Fruit fly (Drosophila melanogaster) whole organism, embryonic: Measurements from ENCODE around the gene Ak3.

Experiments used
- CG11085 ChIP-seq: fragments of 200-800 bp; sonication (Bioruptor generic); IDR thresholded peaks from 2 replicates; pipeline ENCODE4 v1.3.6; 2022; ENCODE audit warnings: missing biosample characterization, missing genetic modification characterization
- CG14014 ChIP-seq: fragments of 200-800 bp; sonication (Bioruptor generic); IDR thresholded peaks from 2 replicates; pipeline ENCODE4 v1.3.6; 2022; ENCODE audit warnings: missing biosample characterization, missing genetic modification characterization
- CG1647 ChIP-seq: fragments of 200-800 bp; sonication (Bioruptor generic); optimal IDR thresholded peaks from 3 replicates; lab custom pipeline; 2016; ENCODE audit warnings: missing biosample characterization, missing genetic modification characterization
- Dll ChIP-seq: fragments of 200-800 bp; sonication (Bioruptor generic); IDR thresholded peaks from 4 replicates; pipeline ENCODE4 v1.3.6; 2022; ENCODE audit warnings: missing biosample characterization, missing genetic modification characterization; ENCODE audit not compliant: partially characterized antibody
- HHEX ChIP-seq: fragments of 200-800 bp; sonication (Bioruptor generic); optimal IDR thresholded peaks from 3 replicates; lab custom pipeline; 2017; ENCODE audit warnings: missing biosample characterization, mild to moderate bottlenecking, missing genetic modification characterization, missing genetic modification reagents
- HLH54F ChIP-seq: fragments of 200-800 bp; sonication (Bioruptor generic); optimal IDR thresholded peaks from 3 replicates; lab custom pipeline; 2016; ENCODE audit warnings: missing biosample characterization, missing genetic modification characterization
- Hmr ChIP-seq: fragments of 200-800 bp; sonication (Bioruptor generic); optimal IDR thresholded peaks from 3 replicates; lab custom pipeline; 2017; ENCODE audit warnings: mild to moderate bottlenecking, missing biosample characterization, missing genetic modification reagents, missing genetic modification characterization
- Scr ChIP-seq: fragments of 200-800 bp; sonication (Bioruptor generic); IDR thresholded peaks from 2 replicates; pipeline ENCODE4 v1.3.6; 2022; ENCODE audit warnings: missing biosample characterization, missing genetic modification characterization; ENCODE audit not compliant: partially characterized antibody
- TFAM ChIP-seq: fragments of 200-800 bp; sonication (Bioruptor generic); optimal IDR thresholded peaks from 2 replicates; lab custom pipeline; 2017; ENCODE audit warnings: missing biosample characterization, missing genetic modification characterization, inconsistent platforms
- ac ChIP-seq: fragments of 200-800 bp; sonication (Bioruptor generic); optimal IDR thresholded peaks from 3 replicates; lab custom pipeline; 2017; ENCODE audit warnings: missing biosample characterization, mild to moderate bottlenecking, missing genetic modification characterization
- insv ChIP-seq, 2 experiments: fragments of 200-800 bp; sonication (Bioruptor generic); optimal IDR thresholded peaks; 3 replicates each; lab custom pipeline; 2016 to 2018; ENCODE audit warnings: missing biosample characterization in 2 of 2, missing genetic modification characterization in 2 of 2
- klu ChIP-seq: fragments of 200-800 bp; sonication (Bioruptor generic); IDR thresholded peaks from 2 replicates; pipeline ENCODE4 v1.3.6; 2022; ENCODE audit warnings: missing biosample characterization, missing genetic modification characterization
- mld ChIP-seq: fragments of 200-800 bp; sonication (Bioruptor generic); IDR thresholded peaks from 3 replicates; pipeline ENCODE4 v1.3.6; 2022; ENCODE audit warnings: missing biosample characterization, missing genetic modification characterization; ENCODE audit not compliant: partially characterized antibody
- sug ChIP-seq: fragments of 200-800 bp; optimal IDR thresholded peaks from 2 replicates; lab custom pipeline; 2019; ENCODE audit warnings: missing biosample characterization, mild to moderate bottlenecking, missing genetic modification characterization, moderate library complexity

DNA sequence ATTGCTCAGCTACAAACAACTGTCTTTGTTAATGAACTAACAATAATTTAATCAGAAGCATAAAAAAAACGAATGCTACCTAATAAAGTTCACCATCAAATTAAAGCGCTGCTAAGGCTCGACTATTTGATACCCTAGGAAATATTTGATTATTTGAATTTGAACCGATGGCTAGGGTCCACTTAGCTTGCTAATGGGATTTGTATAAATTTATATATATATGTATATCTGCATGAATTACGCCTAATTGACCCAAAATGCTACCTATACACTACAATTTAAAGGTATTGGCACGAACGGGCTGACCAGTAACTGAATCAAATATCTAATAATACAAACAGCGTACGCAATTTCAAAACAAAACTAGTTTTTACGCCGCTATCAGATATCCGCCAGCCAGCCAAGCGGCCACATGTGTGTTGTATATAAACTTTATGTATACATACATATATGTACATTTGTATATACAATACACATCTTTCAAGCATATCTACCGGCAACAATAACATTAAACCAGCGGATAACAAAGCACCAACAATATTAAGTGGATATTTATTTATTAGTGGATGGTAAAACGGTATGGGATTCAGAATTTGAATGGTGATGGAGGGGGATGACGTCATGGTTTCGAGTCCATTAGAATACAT, 5.2 kb downstream of the Ak3 start:
- TF ChIP-seq ac (GFP tag; lab: Kevin White, UChicago), result no peak
- TF ChIP-seq CG11085 (GFP tag; lab: Robert Waterston, UW), result peak; percentile 73
- TF ChIP-seq TFAM (GFP tag; lab: Kevin White, UChicago), result no peak
- no peak for TF ChIP-seq HLH54F
- peak; percentile 83 for TF ChIP-seq HHEX (GFP tag; lab: Kevin White, UChicago)
- peak; percentile 23 for TF ChIP-seq CG1647 (GFP tag; lab: Kevin White, UChicago)
- TF ChIP-seq mld (GFP tag; lab: Robert Waterston, UW), result no peak
- TF ChIP-seq sug, result no peak
- peak; percentile 54 for TF ChIP-seq klu
- no peak for TF ChIP-seq Dll (GFP tag; lab: Robert Waterston, UW)
- TF ChIP-seq CG14014 (GFP tag; lab: Robert Waterston, UW), result peak; percentile 80
- no peak for TF ChIP-seq insv (GFP tag; optimal IDR thresholded peaks at IDR 0.05; lab: Kevin White, UChicago)
- peak; percentile 77 for TF ChIP-seq Hmr (GFP tag; lab: Kevin White, UChicago)
- no peak for TF ChIP-seq Scr (GFP tag; lab: Robert Waterston, UW)
